Worm (Caenorhabditis elegans) whole organism, L2 larva: ENCODE measurements around the gene F23D12.4.
A peak's percentile ranks its signal among the peaks of the same experiment; 100 is the strongest.

Source experiments
- C34F6.9 ChIP-seq: fragments of 150-350 bp; optimal IDR thresholded peaks from 2 replicates; lab custom pipeline; 2014; ENCODE audit warnings: missing biosample characterization, missing genetic modification characterization
- F13H6.1 ChIP-seq: sonication (generic microtip); optimal IDR thresholded peaks from 2 replicates; lab custom pipeline; 2016; ENCODE audit warnings: missing genetic modification characterization, missing compliant biosample characterization
- R02D3.7 ChIP-seq: fragments of 150-350 bp; optimal IDR thresholded peaks from 2 replicates; lab custom pipeline; 2014; ENCODE audit warnings: missing biosample characterization, missing genetic modification characterization
- Y55F3AM.14 ChIP-seq: fragments of 200-800 bp; sonication (Bioruptor generic); optimal IDR thresholded peaks from 2 replicates; lab custom pipeline; 2018; ENCODE audit warnings: mild to moderate bottlenecking, missing genetic modification characterization, missing compliant biosample characterization
- ZK546.5 ChIP-seq: sonication (generic microtip); optimal IDR thresholded peaks from 2 replicates; lab custom pipeline; 2017; ENCODE audit warnings: missing biosample characterization, missing genetic modification characterization
- alr-1 ChIP-seq: fragments of 150-350 bp; optimal IDR thresholded peaks from 2 replicates; lab custom pipeline; 2014; ENCODE audit warnings: missing biosample characterization, missing genetic modification characterization
- ceh-16 ChIP-seq: fragments of 150-350 bp; optimal IDR thresholded peaks from 2 replicates; lab custom pipeline; 2014; ENCODE audit warnings: missing biosample characterization, missing genetic modification characterization
- ceh-82 ChIP-seq: fragments of 150-350 bp; optimal IDR thresholded peaks from 2 replicates; lab custom pipeline; 2014; ENCODE audit warnings: missing biosample characterization, missing genetic modification characterization
- dmd-4 ChIP-seq: sonication (generic microtip); optimal IDR thresholded peaks from 2 replicates; lab custom pipeline; 2017; ENCODE audit warnings: missing biosample characterization, missing genetic modification characterization
- egl-27 ChIP-seq: sonication (generic microtip); optimal IDR thresholded peaks from 3 replicates; lab custom pipeline; 2017; ENCODE audit warnings: missing biosample characterization, missing genetic modification reagents, missing genetic modification characterization
- elt-1 ChIP-seq: fragments of 150-350 bp; optimal IDR thresholded peaks from 2 replicates; lab custom pipeline; 2014; ENCODE audit warnings: missing biosample characterization, missing genetic modification characterization
- elt-3 ChIP-seq: sonication (generic microtip); optimal IDR thresholded peaks from 2 replicates; lab custom pipeline; 2017; ENCODE audit warnings: missing biosample characterization, missing genetic modification characterization
- fos-1 ChIP-seq: fragments of 150-350 bp; optimal IDR thresholded peaks from 2 replicates; lab custom pipeline; 2014; ENCODE audit warnings: missing biosample characterization, missing genetic modification characterization
- lin-11 ChIP-seq: fragments of 150-350 bp; sonication (generic microtip); optimal IDR thresholded peaks from 2 replicates; lab custom pipeline; 2014; ENCODE audit warnings: missing biosample characterization, missing genetic modification characterization, inconsistent platforms, mixed read lengths
- lin-13 ChIP-seq: fragments of 150-350 bp; optimal IDR thresholded peaks from 2 replicates; lab custom pipeline; 2014; ENCODE audit warnings: missing biosample characterization, missing genetic modification reagents, missing genetic modification characterization
- lin-39 ChIP-seq: fragments of 150-350 bp; optimal IDR thresholded peaks from 2 replicates; lab custom pipeline; 2014; ENCODE audit warnings: missing biosample characterization, missing genetic modification reagents, missing genetic modification characterization
- lsy-2 ChIP-seq, 2 experiments: fragments of 150-350 bp in 1 of 2; sonication (generic microtip) in 1 of 2; optimal IDR thresholded peaks; 2 replicates each; lab custom pipeline; 2014 to 2017; ENCODE audit warnings: missing biosample characterization in 2 of 2, missing genetic modification characterization in 2 of 2
- mab-5 ChIP-seq: fragments of 150-350 bp; optimal IDR thresholded peaks from 2 replicates; lab custom pipeline; 2014; ENCODE audit warnings: missing biosample characterization, missing genetic modification characterization
- mbf-1 ChIP-seq: sonication (generic microtip); optimal IDR thresholded peaks from 2 replicates; lab custom pipeline; 2017; ENCODE audit warnings: missing biosample characterization, missing genetic modification characterization
- mdl-1 ChIP-seq, 2 experiments: fragments of 150-350 bp in 1 of 2; sonication (generic microtip) in 1 of 2; optimal IDR thresholded peaks; 2 replicates each; lab custom pipeline; 2017; ENCODE audit warnings: missing biosample characterization in 2 of 2, missing genetic modification characterization in 2 of 2
- nhr-12 ChIP-seq: fragments of 150-350 bp; optimal IDR thresholded peaks from 2 replicates; lab custom pipeline; 2014; ENCODE audit warnings: missing biosample characterization, missing genetic modification characterization
- nhr-129 ChIP-seq: fragments of 150-350 bp; optimal IDR thresholded peaks from 2 replicates; lab custom pipeline; 2014; ENCODE audit warnings: missing biosample characterization, missing genetic modification characterization
- nhr-21 ChIP-seq: fragments of 150-350 bp; optimal IDR thresholded peaks from 2 replicates; lab custom pipeline; 2014; ENCODE audit warnings: missing biosample characterization, missing genetic modification characterization
- nhr-25 ChIP-seq: fragments of 150-350 bp; sonication (generic microtip); optimal IDR thresholded peaks from 3 replicates; lab custom pipeline; 2014; ENCODE audit warnings: missing biosample characterization, missing genetic modification characterization
- nhr-6 ChIP-seq: fragments of 150-350 bp; optimal IDR thresholded peaks from 2 replicates; lab custom pipeline; 2014; ENCODE audit warnings: missing biosample characterization, missing genetic modification characterization
- sem-4 ChIP-seq: fragments of 150-350 bp; optimal IDR thresholded peaks from 2 replicates; lab custom pipeline; 2014; ENCODE audit warnings: missing biosample characterization, missing genetic modification reagents, missing genetic modification characterization
- skn-1 ChIP-seq: sonication (generic microtip); optimal IDR thresholded peaks from 2 replicates; lab custom pipeline; 2017; ENCODE audit warnings: missing biosample characterization, missing genetic modification characterization
- sma-9 ChIP-seq, 2 experiments: fragments of 150-350 bp in 1 of 2; sonication (generic microtip) in 1 of 2; optimal IDR thresholded peaks; 2 replicates each; lab custom pipeline; 2014 to 2016; ENCODE audit warnings: missing genetic modification characterization in 2 of 2, mild to moderate bottlenecking in 1 of 2, missing biosample characterization in 1 of 2, missing compliant biosample characterization in 1 of 2, missing genetic modification reagents in 1 of 2, moderate library complexity in 1 of 2
- snpc-4 ChIP-seq: fragments of 150-350 bp; optimal IDR thresholded peaks from 2 replicates; lab custom pipeline; 2014; ENCODE audit warnings: missing biosample characterization, missing genetic modification characterization
- unc-39 ChIP-seq: fragments of 150-350 bp; optimal IDR thresholded peaks from 2 replicates; lab custom pipeline; 2014; ENCODE audit warnings: missing biosample characterization, missing genetic modification characterization
- unc-55 ChIP-seq: fragments of 150-350 bp; sonication (generic microtip); optimal IDR thresholded peaks from 3 replicates; lab custom pipeline; 2014; ENCODE audit warnings: missing biosample characterization, missing genetic modification reagents, missing genetic modification characterization
- unc-62 ChIP-seq: fragments of 150-350 bp; optimal IDR thresholded peaks from 2 replicates; lab custom pipeline; 2014; ENCODE audit warnings: missing biosample characterization, missing genetic modification reagents, missing genetic modification characterization
- zag-1 ChIP-seq: fragments of 150-350 bp; optimal IDR thresholded peaks from 2 replicates; lab custom pipeline; 2014; ENCODE audit warnings: missing biosample characterization, missing genetic modification characterization
- ztf-1 ChIP-seq: fragments of 200-800 bp; sonication (Bioruptor generic); conservative IDR thresholded peaks from 2 replicates; pipeline ENCODE4 v1.3.6; 2022; ENCODE audit warnings: missing genetic modification characterization, missing compliant biosample characterization
- ztf-11 ChIP-seq: sonication (generic microtip); optimal IDR thresholded peaks from 2 replicates; lab custom pipeline; 2017; ENCODE audit warnings: missing biosample characterization, missing genetic modification characterization
- ztf-4 ChIP-seq: fragments of 150-350 bp; optimal IDR thresholded peaks from 2 replicates; lab custom pipeline; 2014; ENCODE audit warnings: missing biosample characterization, missing genetic modification characterization

The F23D12.4 gene

ce11 chrX:14444701-14445100 is at the start of gene F23D12.4:
F23D12.4 (plus strand) TSS chrX:14445001.
- TF ChIP-seq sma-9 (GFP tag; optimal IDR thresholded peaks at IDR 0.05; lab: Kevin White, UChicago) = no peak
- TF ChIP-seq sma-9 (tag; optimal IDR thresholded peaks at IDR 0.05; lab: Kevin White, UChicago) = no peak
- no peak for TF ChIP-seq fos-1 (tag; lab: Kevin White, UChicago)
- TF ChIP-seq elt-1 (tag; lab: Kevin White, UChicago) = no peak
- TF ChIP-seq mab-5 = no peak
- no peak for TF ChIP-seq C34F6.9 (tag; lab: Kevin White, UChicago)
- no peak for TF ChIP-seq sem-4 (tag; lab: Kevin White, UChicago)
- no peak for TF ChIP-seq Y55F3AM.14 (GFP tag; lab: Kevin White, UChicago)
- TF ChIP-seq dmd-4 (tag; lab: Kevin White, UChicago) = no peak
- TF ChIP-seq nhr-25 (tag; lab: Kevin White, UChicago) = no peak
- no peak for TF ChIP-seq F13H6.1 (tag; lab: Kevin White, UChicago)
- no peak for TF ChIP-seq ceh-82
- no peak for TF ChIP-seq alr-1
- no peak for TF ChIP-seq lin-39 (tag; lab: Kevin White, UChicago)
- TF ChIP-seq R02D3.7 (tag; lab: Kevin White, UChicago) = no peak
- TF ChIP-seq lin-11 (tag; lab: Kevin White, UChicago) = no peak
- no peak for TF ChIP-seq ztf-1 (GFP tag; lab: Robert Waterston, UW)

DNA sequence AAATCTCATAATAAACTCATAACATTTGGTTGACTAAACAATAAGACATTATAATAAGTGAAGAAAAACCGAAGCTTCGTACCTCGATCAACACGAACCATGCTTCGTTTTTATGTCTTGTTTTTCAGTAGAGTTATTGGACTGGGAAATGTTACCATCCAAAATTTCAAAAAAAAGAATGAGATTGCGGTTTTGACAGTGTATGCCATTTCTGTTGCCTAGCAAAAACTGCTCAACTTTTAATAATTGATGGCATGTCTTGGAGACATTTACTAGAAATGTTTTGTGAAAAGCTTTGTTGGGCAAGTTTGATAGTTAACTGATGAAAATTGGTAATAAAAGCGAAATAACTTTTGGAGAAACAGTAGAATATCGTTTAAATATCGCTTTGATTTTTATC is 49.5 kb upstream of the F23D12.4 start, which contains the start of gene Y60A9.1:
Gene Y60A9.1 (minus strand): TSS at position 101 of the 400 bp plus-strand sequence.
- TF ChIP-seq nhr-6 (tag; lab: Kevin White, UChicago) (no peak), Y55F3AM.14 (GFP tag; lab: Kevin White, UChicago) (no peak), mbf-1 (no peak), elt-3 (tag; lab: Kevin White, UChicago) (no peak), zag-1 (tag; lab: Kevin White, UChicago) (no peak)

DNA sequence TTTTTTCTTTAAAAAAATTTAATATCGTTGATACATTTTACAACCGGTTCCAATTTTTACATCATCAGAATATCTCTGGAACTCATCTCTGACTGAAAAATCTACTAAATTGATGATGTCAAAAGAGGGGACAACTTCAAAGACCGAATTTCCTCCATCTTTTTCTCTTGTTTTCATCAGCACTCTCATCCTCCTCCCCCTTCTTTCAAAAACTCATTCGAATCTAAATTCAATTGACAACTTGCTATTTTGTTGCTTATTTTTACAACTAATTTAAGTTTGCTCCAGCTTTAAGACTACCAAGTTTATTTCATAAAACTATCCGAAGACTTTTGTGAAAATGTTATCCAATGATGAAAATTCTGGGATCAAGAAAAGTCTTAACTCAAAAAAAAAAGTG is 45.8 kb upstream of the F23D12.4 start:
- no peak for TF ChIP-seq snpc-4 (tag; lab: Kevin White, UChicago)
- TF ChIP-seq alr-1 = no peak
- TF ChIP-seq egl-27 = no peak
- TF ChIP-seq nhr-6 (tag; lab: Kevin White, UChicago) = no peak
- no peak for TF ChIP-seq elt-3 (tag; lab: Kevin White, UChicago)
- no peak for TF ChIP-seq fos-1 (tag; lab: Kevin White, UChicago)
- no peak for TF ChIP-seq mdl-1 (tag; optimal IDR thresholded peaks at IDR 0.05; lab: Kevin White, UChicago)
- TF ChIP-seq ceh-16 = no peak
- TF ChIP-seq sem-4 (tag; lab: Kevin White, UChicago) = no peak
- no peak for TF ChIP-seq ztf-4
- no peak for TF ChIP-seq ZK546.5 (tag; lab: Kevin White, UChicago)
- TF ChIP-seq lin-39 (tag; lab: Kevin White, UChicago) = no peak

- no peak for TF ChIP-seq unc-39 (tag; lab: Kevin White, UChicago)
- TF ChIP-seq nhr-6 (tag; lab: Kevin White, UChicago) = no peak
- peak; percentile 3 for TF ChIP-seq unc-55 (GFP tag; lab: Kevin White, UChicago)
- no peak for TF ChIP-seq nhr-21
- no peak for TF ChIP-seq ceh-16
- TF ChIP-seq skn-1 (tag; lab: Kevin White, UChicago) = no peak
- TF ChIP-seq ztf-11 (tag; lab: Kevin White, UChicago) = no peak
Observed at ce11 chrX:14401230-14401629, 43.6 kb upstream of the F23D12.4 start.

ce11 chrX:14405817-14406216 is 39.0 kb upstream of the F23D12.4 start, which contains the start of gene frpr-17:
frpr-17 (plus strand) TSS chrX:14406117.
- TF ChIP-seq lsy-2 (tag; optimal IDR thresholded peaks at IDR 0.05; lab: Kevin White, UChicago) (no peak), mbf-1 (no peak), ztf-11 (tag; lab: Kevin White, UChicago) (no peak), nhr-129 (tag; lab: Kevin White, UChicago) (no peak), ceh-16 (no peak), R02D3.7 (tag; lab: Kevin White, UChicago) (no peak), lin-13 (GFP tag; lab: Kevin White, UChicago) (no peak), unc-62 (GFP tag; lab: Kevin White, UChicago) (no peak), ztf-4 (no peak), fos-1 (tag; lab: Kevin White, UChicago) (no peak), nhr-12 (tag; lab: Kevin White, UChicago) (no peak), nhr-25 (tag; lab: Kevin White, UChicago) (no peak)
